Fruit fly (Drosophila melanogaster) whole organism, embryonic: ENCODE measurements around the gene Evi5.

Source experiments
- Adf1 ChIP-seq: fragments of 200-800 bp; sonication (Bioruptor generic); IDR thresholded peaks from 2 replicates; pipeline ENCODE4 v1.3.6; 2022; ENCODE audit warnings: missing biosample characterization, missing genetic modification characterization
- Atf3 ChIP-seq: fragments of 200-800 bp; sonication (Bioruptor generic); optimal IDR thresholded peaks from 3 replicates; lab custom pipeline; 2016; ENCODE audit warnings: missing biosample characterization, missing genetic modification characterization
- CG1024 ChIP-seq: fragments of 200-800 bp; sonication (Bioruptor generic); IDR thresholded peaks from 2 replicates; pipeline ENCODE4 v1.3.6; 2022; ENCODE audit warnings: missing biosample characterization, missing genetic modification characterization
- CG10462 ChIP-seq: fragments of 200-800 bp; sonication (Bioruptor generic); optimal IDR thresholded peaks from 2 replicates; lab custom pipeline; 2016; ENCODE audit warnings: missing biosample characterization, missing genetic modification characterization
- CG12391 ChIP-seq: fragments of 200-800 bp; sonication (Bioruptor generic); optimal IDR thresholded peaks from 3 replicates; lab custom pipeline; 2018; ENCODE audit warnings: missing biosample characterization, mild to moderate bottlenecking, missing genetic modification characterization, moderate library complexity
- CG13287 ChIP-seq: fragments of 200-800 bp; sonication (Bioruptor generic); IDR thresholded peaks from 2 replicates; pipeline ENCODE4 v1.3.6; 2022; ENCODE audit warnings: missing biosample characterization, missing genetic modification characterization; ENCODE audit not compliant: partially characterized antibody
- CG13775 ChIP-seq: fragments of 200-800 bp; sonication (Bioruptor generic); optimal IDR thresholded peaks from 3 replicates; lab custom pipeline; 2017; ENCODE audit warnings: missing biosample characterization, mild to moderate bottlenecking, missing genetic modification characterization
- CG14710 ChIP-seq: fragments of 200-800 bp; sonication (Bioruptor generic); optimal IDR thresholded peaks from 3 replicates; lab custom pipeline; 2019; ENCODE audit warnings: missing biosample characterization, mild to moderate bottlenecking, missing genetic modification characterization, moderate library complexity
- CG14860 ChIP-seq: fragments of 200-800 bp; sonication (Bioruptor generic); IDR thresholded peaks from 3 replicates; pipeline ENCODE4 v1.3.6; 2022; ENCODE audit warnings: missing biosample characterization, missing genetic modification characterization; ENCODE audit not compliant: partially characterized antibody
- CG15269 ChIP-seq: fragments of 200-800 bp; sonication (Bioruptor generic); optimal IDR thresholded peaks from 2 replicates; lab custom pipeline; 2018; ENCODE audit warnings: missing biosample characterization, mild to moderate bottlenecking, missing genetic modification characterization, moderate library complexity
- CG30431 ChIP-seq: fragments of 200-800 bp; sonication (Bioruptor generic); optimal IDR thresholded peaks from 2 replicates; lab custom pipeline; 2017; ENCODE audit warnings: missing biosample characterization, missing genetic modification characterization
- CG3065 ChIP-seq: fragments of 200-800 bp; sonication (Bioruptor generic); optimal IDR thresholded peaks from 2 replicates; lab custom pipeline; 2016; ENCODE audit warnings: missing biosample characterization, missing genetic modification characterization
- CG34376 ChIP-seq: fragments of 200-800 bp; sonication (Bioruptor generic); optimal IDR thresholded peaks from 2 replicates; lab custom pipeline; 2018; ENCODE audit warnings: missing biosample characterization, mild to moderate bottlenecking, missing genetic modification characterization
- CG4730 ChIP-seq: fragments of 200-800 bp; sonication (Bioruptor generic); IDR thresholded peaks from 2 replicates; pipeline ENCODE4 v1.3.6; 2022; ENCODE audit warnings: missing biosample characterization, missing genetic modification characterization
- CG6175 ChIP-seq: fragments of 200-800 bp; sonication (Bioruptor generic); IDR thresholded peaks from 3 replicates; pipeline ENCODE4 v1.3.6; 2022; ENCODE audit warnings: missing biosample characterization, missing genetic modification characterization
- CG8290 ChIP-seq, 3 experiments: fragments of 200-800 bp; sonication (Bioruptor generic); optimal IDR thresholded peaks; 2 replicates each; lab custom pipeline; 2016 to 2019; ENCODE audit warnings: missing biosample characterization in 3 of 3, missing genetic modification characterization in 3 of 3, mild to moderate bottlenecking in 2 of 3, moderate library complexity in 1 of 3
- CG8765 ChIP-seq: fragments of 200-800 bp; sonication (Bioruptor generic); IDR thresholded peaks from 2 replicates; pipeline ENCODE4 v1.3.6; 2022; ENCODE audit warnings: missing biosample characterization, missing genetic modification characterization
- CG9609 ChIP-seq: fragments of 200-800 bp; sonication (Bioruptor generic); optimal IDR thresholded peaks from 3 replicates; lab custom pipeline; 2016; ENCODE audit warnings: missing biosample characterization, missing genetic modification characterization
- CG9727 ChIP-seq: fragments of 200-800 bp; sonication (Bioruptor generic); optimal IDR thresholded peaks from 3 replicates; lab custom pipeline; 2017; ENCODE audit warnings: missing biosample characterization, mild to moderate bottlenecking, missing genetic modification characterization
- H2.0 ChIP-seq: fragments of 200-800 bp; sonication (Bioruptor generic); IDR thresholded peaks from 2 replicates; pipeline ENCODE4 v1.3.6; 2022; ENCODE audit warnings: missing biosample characterization, missing genetic modification characterization
- HLH54F ChIP-seq: fragments of 200-800 bp; sonication (Bioruptor generic); optimal IDR thresholded peaks from 3 replicates; lab custom pipeline; 2016; ENCODE audit warnings: missing biosample characterization, missing genetic modification characterization
- Hmr ChIP-seq: fragments of 200-800 bp; sonication (Bioruptor generic); optimal IDR thresholded peaks from 3 replicates; lab custom pipeline; 2017; ENCODE audit warnings: mild to moderate bottlenecking, missing biosample characterization, missing genetic modification reagents, missing genetic modification characterization
- Hr51 ChIP-seq, 2 experiments: fragments of 200-800 bp; sonication (Bioruptor generic); optimal IDR thresholded peaks; 2 replicates in 1 of 2; 3 replicates in 1 of 2; lab custom pipeline; 2016 to 2018; ENCODE audit warnings: missing biosample characterization in 2 of 2, missing genetic modification characterization in 2 of 2, mild to moderate bottlenecking in 1 of 2, moderate library complexity in 1 of 2
- Mad ChIP-seq: fragments of 200-800 bp; sonication (Bioruptor generic); optimal IDR thresholded peaks from 2 replicates; lab custom pipeline; 2016; ENCODE audit warnings: missing biosample characterization, missing genetic modification characterization
- Nf-YB ChIP-seq: fragments of 200-800 bp; sonication (Bioruptor generic); optimal IDR thresholded peaks from 3 replicates; lab custom pipeline; 2019; ENCODE audit warnings: missing biosample characterization, mild to moderate bottlenecking, missing genetic modification characterization, moderate library complexity
- bcd ChIP-seq: fragments of 200-800 bp; sonication (Bioruptor generic); optimal IDR thresholded peaks from 2 replicates; lab custom pipeline; 2017; ENCODE audit warnings: missing biosample characterization, mild to moderate bottlenecking, missing genetic modification characterization
- cato ChIP-seq: fragments of 200-800 bp; sonication (Bioruptor generic); optimal IDR thresholded peaks from 2 replicates; lab custom pipeline; 2016; ENCODE audit warnings: missing biosample characterization, missing genetic modification characterization, borderline replicate concordance
- croc ChIP-seq: fragments of 200-800 bp; sonication (Bioruptor generic); conservative IDR thresholded peaks from 3 replicates; pipeline ENCODE4 v1.3.6; 2022; ENCODE audit warnings: missing biosample characterization, missing genetic modification characterization
- crp ChIP-seq, 2 experiments: fragments of 200-800 bp; sonication (Bioruptor generic); optimal IDR thresholded peaks; 2 replicates in 1 of 2; 3 replicates in 1 of 2; lab custom pipeline; 2017; ENCODE audit warnings: missing biosample characterization in 2 of 2, missing genetic modification characterization in 2 of 2, mild to moderate bottlenecking in 1 of 2, moderate library complexity in 1 of 2
- dan ChIP-seq: fragments of 200-800 bp; sonication (Bioruptor generic); IDR thresholded peaks from 2 replicates; pipeline ENCODE4 v1.3.6; 2022; ENCODE audit warnings: missing biosample characterization, missing genetic modification characterization
- fru ChIP-seq: fragments of >200 bp; optimal IDR thresholded peaks from 2 replicates; lab custom pipeline; 2017
- gcm2 ChIP-seq: fragments of 200-800 bp; sonication (Bioruptor generic); optimal IDR thresholded peaks from 2 replicates; lab custom pipeline; 2016; ENCODE audit warnings: missing biosample characterization, missing genetic modification characterization
- grn ChIP-seq: fragments of 200-800 bp; sonication (Bioruptor generic); optimal IDR thresholded peaks from 3 replicates; lab custom pipeline; 2017; ENCODE audit warnings: missing biosample characterization, missing genetic modification characterization
- her ChIP-seq: fragments of 200-800 bp; sonication (Bioruptor generic); optimal IDR thresholded peaks from 2 replicates; lab custom pipeline; 2016; ENCODE audit warnings: missing biosample characterization, missing genetic modification characterization
- hth ChIP-seq: fragments of >200 bp; optimal IDR thresholded peaks from 2 replicates; lab custom pipeline; 2017; ENCODE audit warnings: inconsistent platforms
- ind ChIP-seq: fragments of 200-800 bp; sonication (Bioruptor generic); optimal IDR thresholded peaks from 3 replicates; lab custom pipeline; 2016; ENCODE audit warnings: missing biosample characterization, missing genetic modification characterization
- insv ChIP-seq, 2 experiments: fragments of 200-800 bp; sonication (Bioruptor generic); optimal IDR thresholded peaks; 3 replicates each; lab custom pipeline; 2016 to 2018; ENCODE audit warnings: missing biosample characterization in 2 of 2, missing genetic modification characterization in 2 of 2
- inv ChIP-seq: fragments of 200-800 bp; sonication (Bioruptor generic); IDR thresholded peaks from 2 replicates; pipeline ENCODE4 v1.3.6; 2022; ENCODE audit warnings: missing biosample characterization, missing genetic modification characterization; ENCODE audit not compliant: partially characterized antibody
- lbe ChIP-seq: fragments of 200-800 bp; sonication (Bioruptor generic); optimal IDR thresholded peaks from 2 replicates; lab custom pipeline; 2016; ENCODE audit warnings: missing biosample characterization, mild to moderate bottlenecking, missing genetic modification characterization
- lmd ChIP-seq: fragments of 200-800 bp; sonication (Bioruptor generic); IDR thresholded peaks from 2 replicates; pipeline ENCODE4 v1.3.6; 2022; ENCODE audit warnings: missing biosample characterization, missing genetic modification characterization
- phol ChIP-seq: fragments of 200-800 bp; sonication (Bioruptor generic); optimal IDR thresholded peaks from 3 replicates; lab custom pipeline; 2018; ENCODE audit warnings: missing biosample characterization, mild to moderate bottlenecking, missing genetic modification characterization, moderate library complexity
- pum ChIP-seq: fragments of 200-800 bp; sonication (Bioruptor generic); optimal IDR thresholded peaks from 2 replicates; lab custom pipeline; 2016; ENCODE audit warnings: missing biosample characterization, missing genetic modification characterization
- stc ChIP-seq: fragments of 200-800 bp; sonication (Bioruptor generic); IDR thresholded peaks from 2 replicates; pipeline ENCODE4 v1.3.6; 2022; ENCODE audit warnings: missing biosample characterization, missing genetic modification characterization
- stwl ChIP-seq: fragments of 200-800 bp; sonication (Bioruptor generic); optimal IDR thresholded peaks from 3 replicates; lab custom pipeline; 2018; ENCODE audit warnings: missing biosample characterization, mild to moderate bottlenecking, missing genetic modification characterization, moderate library complexity

The Evi5 gene

dm6 chrX:11452846-11453391 lies 1.3 kb downstream of the Evi5 start (continued):
- TF ChIP-seq pum (GFP tag; lab: Kevin White, UChicago) (peak; percentile 81), CG14860 (GFP tag; lab: Robert Waterston, UW) (no peak), lbe (GFP tag; lab: Kevin White, UChicago) (no peak), CG8765 (GFP tag; lab: Robert Waterston, UW) (peak; percentile 74), Hmr (GFP tag; lab: Kevin White, UChicago) (peak; percentile 84), ind (peak; percentile 71), CG34376 (GFP tag; lab: Kevin White, UChicago) (peak; percentile 22), CG15269 (peak; percentile 72), CG9609 (GFP tag; lab: Kevin White, UChicago) (peak; percentile 55), phol (tag; lab: Kevin White, UChicago) (peak; percentile 59), HLH54F (peak; percentile 59), crp (GFP tag; optimal IDR thresholded peaks at IDR 0.05; lab: Kevin White, UChicago) (peak in 1 of 2 experiments; percentile 46), CG1024 (peak; percentile 76), stwl (peak; percentile 57), CG13775 (GFP tag; lab: Kevin White, UChicago) (peak; percentile 46), CG9727 (GFP tag; lab: Kevin White, UChicago) (peak; percentile 76), dan (GFP tag; lab: Robert Waterston, UW) (no peak), H2.0 (GFP tag; lab: Robert Waterston, UW) (peak; percentile 87), cato (GFP tag; lab: Kevin White, UChicago) (no peak), CG8290 (GFP tag; optimal IDR thresholded peaks at IDR 0.05; lab: Kevin White, UChicago) (peak; percentile 37), CG8290 (tag; optimal IDR thresholded peaks at IDR 0.05; lab: Kevin White, UChicago) (peak in 1 of 2 experiments; percentile 90), CG12391 (tag; lab: Kevin White, UChicago) (peak; percentile 76), insv (GFP tag; optimal IDR thresholded peaks at IDR 0.05; lab: Kevin White, UChicago) (peak in 1 of 2 experiments; percentile 87), grn (GFP tag; lab: Kevin White, UChicago) (no peak), lmd (GFP tag; lab: Robert Waterston, UW) (peak; percentile 87), Mad (GFP tag; lab: Kevin White, UChicago) (peak; percentile 65), stc (peak; percentile 88), CG10462 (GFP tag; lab: Kevin White, UChicago) (no peak), CG4730 (peak; percentile 75), bcd (peak; percentile 70), Atf3 (GFP tag; lab: Kevin White, UChicago) (peak; percentile 46), CG3065 (GFP tag; lab: Kevin White, UChicago) (peak; percentile 30), Nf-YB (peak; percentile 30), Hr51 (GFP tag; optimal IDR thresholded peaks at IDR 0.05; lab: Kevin White, UChicago) (peak; percentile 45 to 78), CG6175 (GFP tag; lab: Robert Waterston, UW) (0 out of 3 replicates have a peak, but pooled peaks have one; percentile 24), hth (lab: Kevin White, UChicago) (no peak), inv (GFP tag; lab: Robert Waterston, UW) (no peak), CG14710 (tag; lab: Kevin White, UChicago) (peak; percentile 43), CG13287 (GFP tag; lab: Robert Waterston, UW) (peak; percentile 28; the same call in 1 of the 2 replicates), gcm2 (no peak), CG30431 (GFP tag; lab: Kevin White, UChicago) (peak; percentile 66), Adf1 (GFP tag; lab: Robert Waterston, UW) (peak; percentile 52), fru (no peak), her (peak; percentile 70), croc (GFP tag; lab: Robert Waterston, UW) (peak; percentile 70)
- TF ChIP-seq, all 482 proteins: peak for 368
